Worm (Caenorhabditis elegans) whole organism, L4 larva: ENCODE results near the gene swan-2.

Source experiments
- Y105C5A.15 ChIP-seq: fragments of 200-800 bp; sonication (Bioruptor generic); IDR thresholded peaks from 2 replicates; pipeline ENCODE4 v1.3.6; 2022; ENCODE audit warnings: missing genetic modification characterization, missing compliant biosample characterization
- ama-1 ChIP-seq: fragments of 150-350 bp; optimal IDR thresholded peaks from 2 replicates; lab custom pipeline; 2014; ENCODE audit warnings: inconsistent platforms, mixed read lengths
- ceh-62 ChIP-seq: sonication (generic microtip); optimal IDR thresholded peaks from 2 replicates; lab custom pipeline; 2017; ENCODE audit warnings: missing biosample characterization, missing genetic modification characterization
- ctbp-1 ChIP-seq: fragments of 200-800 bp; sonication (Bioruptor generic); IDR thresholded peaks from 2 replicates; pipeline ENCODE4 v1.3.6; 2022; ENCODE audit warnings: missing genetic modification reagents, missing genetic modification characterization, missing compliant biosample characterization
- daf-16 ChIP-seq, 3 experiments: sonication (generic microtip); optimal IDR thresholded peaks; 2 replicates each; lab custom pipeline; 2016 to 2017; ENCODE audit warnings: missing genetic modification characterization in 3 of 3, missing genetic modification reagents in 3 of 3, mild to moderate bottlenecking in 2 of 3, missing compliant biosample characterization in 2 of 3, missing biosample characterization in 1 of 3, moderate library complexity in 1 of 3
- dmd-6 ChIP-seq: fragments of 200-800 bp; sonication (Bioruptor generic); IDR thresholded peaks from 2 replicates; pipeline ENCODE4 v1.3.6; 2022; ENCODE audit warnings: missing genetic modification reagents, missing genetic modification characterization, missing compliant biosample characterization
- dpl-1 ChIP-seq: fragments of 150-350 bp; optimal IDR thresholded peaks from 2 replicates; lab custom pipeline; 2014; ENCODE audit warnings: missing biosample characterization, missing genetic modification reagents, missing genetic modification characterization
- dve-1 ChIP-seq: sonication (generic microtip); optimal IDR thresholded peaks from 2 replicates; lab custom pipeline; 2017; ENCODE audit warnings: antibody characterized with exemption, mild to moderate bottlenecking, missing genetic modification characterization, missing compliant biosample characterization; ENCODE audit not compliant: insufficient read depth
- hlh-11 ChIP-seq: fragments of 200-800 bp; sonication (Bioruptor generic); optimal IDR thresholded peaks from 2 replicates; lab custom pipeline; 2018; ENCODE audit warnings: mild to moderate bottlenecking, missing genetic modification characterization, missing compliant biosample characterization
- hlh-30 ChIP-seq: sonication (generic microtip); optimal IDR thresholded peaks from 2 replicates; lab custom pipeline; 2017; ENCODE audit warnings: antibody characterized with exemption, mild to moderate bottlenecking, missing genetic modification characterization, missing compliant biosample characterization; ENCODE audit not compliant: insufficient read depth
- lin-13 ChIP-seq: fragments of 150-350 bp; optimal IDR thresholded peaks from 2 replicates; lab custom pipeline; 2014; ENCODE audit warnings: missing biosample characterization, missing genetic modification reagents, missing genetic modification characterization
- lir-3 ChIP-seq: sonication (generic microtip); optimal IDR thresholded peaks from 2 replicates; lab custom pipeline; 2016; ENCODE audit warnings: mild to moderate bottlenecking, missing genetic modification characterization, missing compliant biosample characterization
- mep-1 ChIP-seq: fragments of 150-350 bp; sonication (generic microtip); optimal IDR thresholded peaks from 3 replicates; lab custom pipeline; 2014; ENCODE audit warnings: missing biosample characterization, missing genetic modification characterization
- mxl-2 ChIP-seq: fragments of 200-800 bp; sonication (Bioruptor generic); conservative IDR thresholded peaks from 2 replicates; pipeline ENCODE4 v1.3.6; 2022; ENCODE audit warnings: missing genetic modification reagents, missing genetic modification characterization, missing compliant biosample characterization
- nhr-111 ChIP-seq: fragments of 200-800 bp; sonication (Bioruptor generic); optimal IDR thresholded peaks from 2 replicates; lab custom pipeline; 2018; ENCODE audit warnings: mild to moderate bottlenecking, missing genetic modification characterization, missing compliant biosample characterization
- nhr-237 ChIP-seq: sonication (generic microtip); optimal IDR thresholded peaks from 2 replicates; lab custom pipeline; 2017; ENCODE audit warnings: missing biosample characterization, missing genetic modification characterization
- nhr-28 ChIP-seq: fragments of 150-350 bp; optimal IDR thresholded peaks from 2 replicates; lab custom pipeline; 2014; ENCODE audit warnings: missing biosample characterization, missing genetic modification characterization
- nhr-41 ChIP-seq: fragments of 200-800 bp; sonication (Bioruptor generic); IDR thresholded peaks from 2 replicates; pipeline ENCODE4 v1.3.6; 2022; ENCODE audit warnings: missing genetic modification reagents, missing genetic modification characterization, missing compliant biosample characterization
- nhr-76 ChIP-seq: fragments of 150-350 bp; optimal IDR thresholded peaks from 2 replicates; lab custom pipeline; 2014; ENCODE audit warnings: missing biosample characterization, missing genetic modification characterization
- nhr-77 ChIP-seq: fragments of 150-350 bp; optimal IDR thresholded peaks from 2 replicates; lab custom pipeline; 2014; ENCODE audit warnings: missing biosample characterization, missing genetic modification characterization
- php-3 ChIP-seq: fragments of 200-800 bp; sonication (Bioruptor generic); IDR thresholded peaks from 2 replicates; pipeline ENCODE4 v1.3.6; 2022; ENCODE audit warnings: missing genetic modification reagents, missing genetic modification characterization, missing compliant biosample characterization
- pqm-1 ChIP-seq: sonication (generic microtip); optimal IDR thresholded peaks from 2 replicates; lab custom pipeline; 2017; ENCODE audit warnings: missing biosample characterization, missing genetic modification characterization
- snpc-1.2 ChIP-seq: fragments of 200-800 bp; sonication (Bioruptor generic); IDR thresholded peaks from 2 replicates; pipeline ENCODE4 v1.3.6; 2022; ENCODE audit warnings: missing genetic modification reagents, missing genetic modification characterization, missing compliant biosample characterization
- unc-130 ChIP-seq: sonication (generic microtip); optimal IDR thresholded peaks from 2 replicates; lab custom pipeline; 2016; ENCODE audit warnings: missing genetic modification reagents, missing genetic modification characterization, missing compliant biosample characterization
- unc-62 ChIP-seq, 3 experiments: fragments of 150-350 bp in 1 of 3; sonication (generic microtip); optimal IDR thresholded peaks in 2 of 3; peaks in 1 of 3; 1 replicate in 1 of 3; 2 replicates in 2 of 3; lab custom pipeline; 2014 to 2017; ENCODE audit warnings: missing biosample characterization in 3 of 3, missing genetic modification characterization in 3 of 3, missing genetic modification reagents in 3 of 3, missing genotype in 1 of 3
- ztf-11 ChIP-seq: fragments of 150-350 bp; optimal IDR thresholded peaks from 2 replicates; lab custom pipeline; 2014; ENCODE audit warnings: missing biosample characterization, missing genetic modification characterization

The swan-2 gene

ce11 chrV:13756359-13757091, 47.6 kb downstream of the swan-2 start, which contains the start of gene F20G2.2:
Gene F20G2.2 (minus strand): TSS chrV:13756409.
- no peak for TF ChIP-seq unc-130 (GFP tag; lab: Kevin White, UChicago)
- peak; percentile 34 for TF ChIP-seq hlh-11 (tag; lab: Kevin White, UChicago)
- no peak for TF ChIP-seq mxl-2
- TF ChIP-seq daf-16 (GFP tag; optimal IDR thresholded peaks at IDR 0.05; lab: Kevin White, UChicago): peak in 1 of 2 experiments; percentile 2
- peak; percentile 21 for TF ChIP-seq daf-16 (tag; optimal IDR thresholded peaks at IDR 0.05; lab: Kevin White, UChicago)
- TF ChIP-seq dpl-1 (GFP tag; lab: Kevin White, UChicago): no peak
- TF ChIP-seq mep-1: peak; percentile 1
- TF ChIP-seq nhr-28: peak; percentile 44
- no peak for TF ChIP-seq nhr-76 (tag; lab: Kevin White, UChicago)
- TF ChIP-seq ceh-62 (tag; lab: Kevin White, UChicago): no peak
- peak; percentile 45; the same call in 1 of the 2 replicates for TF ChIP-seq dmd-6 (GFP tag; lab: Robert Waterston, UW)
- TF ChIP-seq ctbp-1 (GFP tag; lab: Robert Waterston, UW): no peak
- peak; percentile 35 for TF ChIP-seq dve-1 (tag; lab: Kevin White, UChicago)

DNA sequence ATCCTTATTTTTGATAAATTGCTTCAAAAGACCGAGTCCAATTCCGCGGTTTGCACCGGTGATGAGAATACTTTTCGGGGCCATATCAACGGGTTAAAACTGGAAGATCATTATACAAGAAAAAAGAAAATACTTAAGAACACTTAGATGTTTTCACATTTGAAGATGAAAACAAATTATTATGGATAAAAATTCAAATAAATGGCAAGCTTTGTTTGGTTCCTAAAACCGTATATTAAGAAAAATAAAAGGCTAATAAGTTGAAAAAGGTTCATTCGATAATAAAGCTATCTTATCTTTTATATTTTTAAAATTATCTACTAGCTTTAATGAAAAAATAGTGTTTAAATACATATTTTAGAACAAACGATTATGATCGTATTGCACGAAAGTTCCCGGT, 50.6 kb downstream of the swan-2 start, which contains the start of gene F20G2.1:
TSS of gene F20G2.1 (minus strand) at position 101 of the 400 bp plus-strand sequence.
- no peak for TF ChIP-seq nhr-111
- no peak for TF ChIP-seq ctbp-1 (GFP tag; lab: Robert Waterston, UW)
- TF ChIP-seq snpc-1.2: no peak
- no peak for TF ChIP-seq Y105C5A.15 (GFP tag; lab: Robert Waterston, UW)
- no peak for TF ChIP-seq ama-1
- TF ChIP-seq hlh-30 (tag; lab: Kevin White, UChicago): no peak
- TF ChIP-seq ztf-11 (tag; lab: Kevin White, UChicago): no peak
- TF ChIP-seq nhr-41 (GFP tag; lab: Robert Waterston, UW): no peak
- TF ChIP-seq lin-13: no peak

DNA sequence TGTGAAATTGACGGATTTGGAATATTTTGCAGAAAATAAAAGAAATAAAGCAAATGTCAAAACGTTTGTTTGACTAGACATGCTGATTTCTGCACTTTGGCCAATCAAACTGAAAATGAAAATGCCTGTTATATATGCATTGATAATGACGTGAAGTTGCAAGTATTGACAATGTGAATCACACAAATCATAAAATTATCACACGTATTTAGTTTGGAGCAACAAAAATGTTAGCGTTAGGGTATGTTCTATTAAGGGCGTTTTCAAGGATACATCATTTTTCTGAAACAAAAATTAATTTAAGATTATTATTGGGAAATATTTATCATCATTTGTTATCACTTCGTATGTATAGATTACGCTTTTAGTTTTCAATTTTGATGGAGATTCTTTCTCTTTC, 52.3 kb downstream of the swan-2 start, which contains the start of gene cld-9:
TSS of gene cld-9 (minus strand) at position 81 of the 400 bp plus-strand sequence.
- TF ChIP-seq php-3: 0 out of 2 replicates have a peak, but pooled peaks have one; percentile 30
- peak; percentile 65 for TF ChIP-seq dmd-6 (GFP tag; lab: Robert Waterston, UW)
- TF ChIP-seq nhr-28: peak; percentile 0
- TF ChIP-seq nhr-77 (tag; lab: Kevin White, UChicago): peak; percentile 28
- TF ChIP-seq unc-62 (GFP tag; optimal IDR thresholded peaks at IDR 0.05 in 1 of 2; lab: Kevin White, UChicago): no peak
- TF ChIP-seq unc-62 (tag; optimal IDR thresholded peaks at IDR 0.05; lab: Kevin White, UChicago): no peak
- TF ChIP-seq hlh-11 (tag; lab: Kevin White, UChicago): peak; percentile 7
- TF ChIP-seq pqm-1 (tag; lab: Kevin White, UChicago): peak; percentile 51
- no peak for TF ChIP-seq nhr-237 (tag; lab: Kevin White, UChicago)
- no peak for TF ChIP-seq lir-3
- no peak for TF ChIP-seq daf-16 (GFP tag; optimal IDR thresholded peaks at IDR 0.05; lab: Kevin White, UChicago)
- TF ChIP-seq daf-16 (tag; optimal IDR thresholded peaks at IDR 0.05; lab: Kevin White, UChicago): peak; percentile 63
